Fruit fly (Drosophila melanogaster) whole organism, pupa: ENCODE data around the gene Hph.
A peak's percentile ranks its signal among the peaks of the same experiment; 100 is the strongest.

Experiments
- CG10348 ChIP-seq: fragments of 200-800 bp; sonication (Bioruptor generic); IDR thresholded peaks from 2 replicates; pipeline ENCODE4 v1.3.6; 2022; ENCODE audit warnings: missing biosample characterization, missing genetic modification characterization
- CG12605 ChIP-seq: fragments of 200-800 bp; sonication (Bioruptor generic); IDR thresholded peaks from 2 replicates; pipeline ENCODE4 v1.3.6; 2022; ENCODE audit warnings: missing biosample characterization, missing genetic modification characterization
- CG13204 ChIP-seq: fragments of 200-800 bp; sonication (Bioruptor generic); optimal IDR thresholded peaks from 2 replicates; lab custom pipeline; 2018; ENCODE audit warnings: missing biosample characterization, mild to moderate bottlenecking, missing genetic modification characterization, moderate library complexity
- CG14655 ChIP-seq: fragments of 200-800 bp; sonication (Bioruptor generic); optimal IDR thresholded peaks from 3 replicates; lab custom pipeline; 2017; ENCODE audit warnings: mild to moderate bottlenecking, missing biosample characterization, missing genetic modification reagents, missing genetic modification characterization
- CG15710 ChIP-seq: fragments of 200-800 bp; sonication (Bioruptor generic); optimal IDR thresholded peaks from 2 replicates; lab custom pipeline; 2018; ENCODE audit warnings: missing biosample characterization, mild to moderate bottlenecking, missing genetic modification characterization, moderate library complexity
- CG17806 ChIP-seq: fragments of 200-800 bp; sonication (Bioruptor generic); optimal IDR thresholded peaks from 2 replicates; lab custom pipeline; 2018; ENCODE audit warnings: missing biosample characterization, mild to moderate bottlenecking, missing genetic modification characterization, moderate library complexity
- CG32121 ChIP-seq: fragments of 200-800 bp; sonication (Bioruptor generic); IDR thresholded peaks from 2 replicates; pipeline ENCODE4 v1.3.6; 2022; ENCODE audit warnings: missing biosample characterization, missing genetic modification characterization
- CG34367 ChIP-seq: fragments of 200-800 bp; sonication (Bioruptor generic); optimal IDR thresholded peaks from 2 replicates; lab custom pipeline; 2018; ENCODE audit warnings: missing biosample characterization, mild to moderate bottlenecking, missing genetic modification characterization
- CG4496 ChIP-seq: fragments of 200-800 bp; sonication (Bioruptor generic); IDR thresholded peaks from 3 replicates; pipeline ENCODE4 v1.3.6; 2022; ENCODE audit warnings: missing biosample characterization, missing genetic modification characterization
- CG8159 ChIP-seq: fragments of 200-800 bp; sonication (Bioruptor generic); optimal IDR thresholded peaks from 3 replicates; lab custom pipeline; 2018; ENCODE audit warnings: missing biosample characterization, mild to moderate bottlenecking, missing genetic modification characterization, moderate library complexity
- CG8301 ChIP-seq: fragments of 200-800 bp; sonication (Bioruptor generic); optimal IDR thresholded peaks from 2 replicates; lab custom pipeline; 2018; ENCODE audit warnings: missing biosample characterization, mild to moderate bottlenecking, missing genetic modification characterization
- CG9948 ChIP-seq: fragments of 200-800 bp; sonication (Bioruptor generic); optimal IDR thresholded peaks from 2 replicates; lab custom pipeline; 2018; ENCODE audit warnings: missing biosample characterization, mild to moderate bottlenecking, missing genetic modification characterization, moderate library complexity
- D1 ChIP-seq: fragments of 200-800 bp; sonication (Bioruptor generic); optimal IDR thresholded peaks from 2 replicates; lab custom pipeline; 2018; ENCODE audit warnings: missing biosample characterization, mild to moderate bottlenecking, missing genetic modification characterization, moderate library complexity
- EcR ChIP-seq: fragments of 200-800 bp; sonication (Bioruptor generic); optimal IDR thresholded peaks from 3 replicates; lab custom pipeline; 2019; ENCODE audit warnings: missing biosample characterization, missing genetic modification characterization, mild to moderate bottlenecking, moderate library complexity, missing genetic modification reagents
- Ets98B ChIP-seq: fragments of 200-800 bp; sonication (Bioruptor generic); IDR thresholded peaks from 2 replicates; pipeline ENCODE4 v1.3.6; 2022; ENCODE audit warnings: missing biosample characterization, missing genetic modification characterization
- Pif1A ChIP-seq: fragments of 200-800 bp; sonication (Bioruptor generic); optimal IDR thresholded peaks from 3 replicates; lab custom pipeline; 2016; ENCODE audit warnings: missing biosample characterization, missing genetic modification characterization
- Pif1B ChIP-seq: fragments of 200-800 bp; sonication (Bioruptor generic); optimal IDR thresholded peaks from 3 replicates; lab custom pipeline; 2016; ENCODE audit warnings: missing biosample characterization, missing genetic modification characterization
- Snoo ChIP-seq: fragments of 200-800 bp; sonication (Bioruptor generic); optimal IDR thresholded peaks from 3 replicates; lab custom pipeline; 2017; ENCODE audit warnings: missing biosample characterization, mild to moderate bottlenecking, missing genetic modification characterization, inconsistent platforms
- fd96Ca ChIP-seq: fragments of 200-800 bp; sonication (Bioruptor generic); IDR thresholded peaks from 3 replicates; pipeline ENCODE4 v1.3.6; 2022; ENCODE audit warnings: missing biosample characterization, missing genetic modification characterization
- gl ChIP-seq: fragments of 200-800 bp; sonication (Bioruptor generic); optimal IDR thresholded peaks from 2 replicates; lab custom pipeline; 2018; ENCODE audit warnings: missing biosample characterization, mild to moderate bottlenecking, missing genetic modification characterization
- rn ChIP-seq: fragments of 200-800 bp; sonication (Bioruptor generic); IDR thresholded peaks from 2 replicates; pipeline ENCODE4 v1.3.6; 2022; ENCODE audit warnings: missing biosample characterization, missing genetic modification characterization

Hph gene

dm6 chr3R:5256462-5257146 lies at the start of gene Hph, which contains the start of gene Enoph:
TSS of gene Hph (plus strand) at chr3R:5257037.
TSS of gene Enoph (minus strand) at chr3R:5256681.
- TF ChIP-seq rn (no peak), CG4496 (GFP tag; lab: Robert Waterston, UW) (peak; percentile 73), Snoo (tag; lab: Kevin White, UChicago) (peak; percentile 52), CG17806 (tag; lab: Kevin White, UChicago) (peak; percentile 58), Pif1B (peak; percentile 54), CG12605 (GFP tag; lab: Robert Waterston, UW) (0 out of 2 replicates have a peak, but pooled peaks have one; percentile 9), Ets98B (GFP tag; lab: Robert Waterston, UW) (no peak), fd96Ca (GFP tag; lab: Robert Waterston, UW) (peak; percentile 78), CG34367 (tag; lab: Kevin White, UChicago) (peak; percentile 52), gl (tag; lab: Kevin White, UChicago) (no peak), CG32121 (0 out of 2 replicates have a peak, but pooled peaks have one; percentile 25), EcR (no peak), CG8301 (peak; percentile 50), CG14655 (GFP tag; lab: Kevin White, UChicago) (no peak), CG8159 (tag; lab: Kevin White, UChicago) (peak; percentile 63), CG10348 (GFP tag; lab: Robert Waterston, UW) (no peak), CG13204 (GFP tag; lab: Kevin White, UChicago) (no peak), Pif1A (peak; percentile 31), D1 (no peak), CG9948 (tag; lab: Kevin White, UChicago) (peak; percentile 46), CG15710 (peak; percentile 69)

- no peak for TF ChIP-seq D1
- TF ChIP-seq EcR = peak; percentile 11
- TF ChIP-seq, all 21 proteins: peak for 1
Observed at dm6 chr3R:5207277-5208114, 49.3 kb upstream of the Hph start.

- TF ChIP-seq CG17806 (tag; lab: Kevin White, UChicago) (no peak), CG12605 (GFP tag; lab: Robert Waterston, UW) (no peak), Pif1B (no peak), CG14655 (GFP tag; lab: Kevin White, UChicago) (no peak), CG8159 (tag; lab: Kevin White, UChicago) (no peak), Ets98B (GFP tag; lab: Robert Waterston, UW) (no peak), CG4496 (GFP tag; lab: Robert Waterston, UW) (no peak), EcR (no peak), CG8301 (no peak), CG34367 (tag; lab: Kevin White, UChicago) (no peak)
Observed at dm6 chr3R:5208115-5208365, 48.8 kb upstream of the Hph start.

- TF ChIP-seq CG8159 (tag; lab: Kevin White, UChicago) (peak; percentile 87), CG32121 (peak; percentile 93), CG17806 (tag; lab: Kevin White, UChicago) (peak; percentile 87), CG4496 (GFP tag; lab: Robert Waterston, UW) (peak; percentile 96), CG14655 (GFP tag; lab: Kevin White, UChicago) (peak; percentile 89), Snoo (tag; lab: Kevin White, UChicago) (peak; percentile 76), CG15710 (peak; percentile 90), CG9948 (tag; lab: Kevin White, UChicago) (peak; percentile 79), D1 (peak; percentile 29), gl (tag; lab: Kevin White, UChicago) (peak; percentile 81), EcR (peak; percentile 43), CG12605 (GFP tag; lab: Robert Waterston, UW) (peak; percentile 91), fd96Ca (GFP tag; lab: Robert Waterston, UW) (peak; percentile 94), CG10348 (GFP tag; lab: Robert Waterston, UW) (peak; percentile 77), Pif1A (peak; percentile 93), Ets98B (GFP tag; lab: Robert Waterston, UW) (peak; percentile 95), CG8301 (peak; percentile 92), rn (peak; percentile 80; the same call in 1 of the 2 replicates), Pif1B (peak; percentile 87), CG34367 (tag; lab: Kevin White, UChicago) (peak; percentile 86), CG13204 (GFP tag; lab: Kevin White, UChicago) (peak; percentile 74)
Observed at dm6 chr3R:5209481-5209880, 47.4 kb upstream of the Hph start.

- TF ChIP-seq CG32121 (no peak), CG9948 (tag; lab: Kevin White, UChicago) (no peak), fd96Ca (GFP tag; lab: Robert Waterston, UW) (no peak), CG8159 (tag; lab: Kevin White, UChicago) (no peak), gl (tag; lab: Kevin White, UChicago) (no peak), CG12605 (GFP tag; lab: Robert Waterston, UW) (no peak), Pif1B (no peak), CG15710 (no peak), EcR (no peak)
Observed at dm6 chr3R:5211401-5211800, 45.4 kb upstream of the Hph start.
